Fruit fly (Drosophila melanogaster) whole organism, adult: ENCODE data around the gene ND-B18.
A peak's percentile ranks its signal among the peaks of the same experiment; 100 is the strongest.

Experiments
- CG11617 ChIP-seq: fragments of 200-800 bp; sonication (Bioruptor generic); optimal IDR thresholded peaks from 2 replicates; lab custom pipeline; 2017; ENCODE audit warnings: mild to moderate bottlenecking, missing biosample characterization, missing genetic modification reagents, missing genetic modification characterization
- CG12768 ChIP-seq: fragments of 200-800 bp; sonication (Bioruptor generic); optimal IDR thresholded peaks from 2 replicates; lab custom pipeline; 2017; ENCODE audit warnings: missing biosample characterization, missing genetic modification characterization, mild to moderate bottlenecking, moderate library complexity, missing genetic modification reagents
- CG14711 ChIP-seq: fragments of 200-800 bp; sonication (Bioruptor generic); optimal IDR thresholded peaks from 2 replicates; lab custom pipeline; 2018; ENCODE audit warnings: missing biosample characterization, mild to moderate bottlenecking, missing genetic modification characterization, moderate library complexity
- CG1620 ChIP-seq: fragments of 200-800 bp; sonication (Bioruptor generic); optimal IDR thresholded peaks from 2 replicates; lab custom pipeline; 2016; ENCODE audit warnings: missing biosample characterization, missing genetic modification characterization
- CG33017 ChIP-seq: fragments of 200-800 bp; sonication (Bioruptor generic); optimal IDR thresholded peaks from 2 replicates; lab custom pipeline; 2018; ENCODE audit warnings: missing biosample characterization, mild to moderate bottlenecking, missing genetic modification characterization, moderate library complexity
- CG5204 ChIP-seq: fragments of 200-800 bp; sonication (Bioruptor generic); optimal IDR thresholded peaks from 2 replicates; lab custom pipeline; 2016; ENCODE audit warnings: missing biosample characterization, missing genetic modification characterization
- CG7045 ChIP-seq: fragments of 200-800 bp; sonication (Bioruptor generic); optimal IDR thresholded peaks from 2 replicates; lab custom pipeline; 2017; ENCODE audit warnings: missing biosample characterization, mild to moderate bottlenecking, missing genetic modification characterization
- CG7101 ChIP-seq: fragments of 200-800 bp; sonication (Bioruptor generic); optimal IDR thresholded peaks from 2 replicates; lab custom pipeline; 2018; ENCODE audit warnings: missing biosample characterization, mild to moderate bottlenecking, missing genetic modification characterization, moderate library complexity
- Clk ChIP-seq: fragments of 200-800 bp; sonication (Bioruptor generic); optimal IDR thresholded peaks from 2 replicates; lab custom pipeline; 2017; ENCODE audit warnings: missing biosample characterization, missing genetic modification characterization
- Crg-1 ChIP-seq: fragments of 200-800 bp; sonication (Bioruptor generic); optimal IDR thresholded peaks from 2 replicates; lab custom pipeline; 2016; ENCODE audit warnings: missing biosample characterization, missing genetic modification characterization
- Hr96 ChIP-seq: fragments of 200-800 bp; sonication (Bioruptor generic); optimal IDR thresholded peaks from 2 replicates; lab custom pipeline; 2016; ENCODE audit warnings: missing biosample characterization, missing genetic modification characterization
- Mnt ChIP-seq: fragments of 200-800 bp; sonication (Bioruptor generic); optimal IDR thresholded peaks from 2 replicates; lab custom pipeline; 2016; ENCODE audit warnings: missing biosample characterization, mild to moderate bottlenecking, missing genetic modification characterization
- bab1 ChIP-seq: fragments of 200-800 bp; sonication (Bioruptor generic); optimal IDR thresholded peaks from 3 replicates; lab custom pipeline; 2019; ENCODE audit warnings: missing biosample characterization, mild to moderate bottlenecking, missing genetic modification characterization, moderate library complexity
- cic ChIP-seq: fragments of 200-800 bp; sonication (Bioruptor generic); optimal IDR thresholded peaks from 2 replicates; lab custom pipeline; 2017; ENCODE audit warnings: missing biosample characterization, mild to moderate bottlenecking, missing genetic modification characterization, moderate library complexity
- cnc ChIP-seq, 2 experiments: fragments of >200 bp; optimal IDR thresholded peaks; 2 replicates each; lab custom pipeline; 2017
- kay ChIP-seq: fragments of 200-800 bp; sonication (Bioruptor generic); peaks from one replicate; lab custom pipeline; 2016; ENCODE audit warnings: missing biosample characterization, missing genetic modification characterization, borderline replicate concordance
- ovo ChIP-seq: fragments of 200-800 bp; sonication (Bioruptor generic); optimal IDR thresholded peaks from 2 replicates; lab custom pipeline; 2016; ENCODE audit warnings: missing biosample characterization, missing genetic modification characterization
- pad ChIP-seq: fragments of 200-800 bp; sonication (Bioruptor generic); optimal IDR thresholded peaks from 3 replicates; lab custom pipeline; 2017; ENCODE audit warnings: missing biosample characterization, missing genetic modification characterization, mild to moderate bottlenecking, moderate library complexity, missing genetic modification reagents
- tj ChIP-seq: fragments of 200-800 bp; sonication (Bioruptor generic); optimal IDR thresholded peaks from 3 replicates; lab custom pipeline; 2017; ENCODE audit warnings: missing biosample characterization, mild to moderate bottlenecking, missing genetic modification characterization, moderate library complexity
- toe ChIP-seq: fragments of 200-800 bp; sonication (Bioruptor generic); optimal IDR thresholded peaks from 2 replicates; lab custom pipeline; 2016; ENCODE audit warnings: missing biosample characterization, missing genetic modification characterization

Gene ND-B18

dm6 chrX:15063404-15064062 lies at the start of gene ND-B18, which contains the start of gene hiw:
TSS of gene ND-B18 (plus strand) at chrX:15063733.
TSS of gene hiw (minus strand) at chrX:15063429.
- no peak for TF ChIP-seq toe (GFP tag; lab: Kevin White, UChicago)
- no peak for TF ChIP-seq CG33017 (tag; lab: Kevin White, UChicago)
- peak; percentile 80 for TF ChIP-seq bab1 (GFP tag; lab: Kevin White, UChicago)
- peak; percentile 42 for TF ChIP-seq ovo (GFP tag; lab: Kevin White, UChicago)
- TF ChIP-seq CG7045 (GFP tag; lab: Kevin White, UChicago), result no peak
- TF ChIP-seq CG11617, result peak; percentile 12
- TF ChIP-seq CG5204, result peak; percentile 17
- TF ChIP-seq Crg-1 (GFP tag; lab: Kevin White, UChicago), result peak; percentile 74
- TF ChIP-seq CG1620 (GFP tag; lab: Kevin White, UChicago), result peak; percentile 74
- TF ChIP-seq kay (GFP tag; lab: Kevin White, UChicago), result no peak
- no peak for TF ChIP-seq Hr96 (GFP tag; lab: Kevin White, UChicago)
- peak; percentile 37 for TF ChIP-seq CG14711 (tag; lab: Kevin White, UChicago)
- TF ChIP-seq tj (GFP tag; lab: Kevin White, UChicago), result peak; percentile 67
- TF ChIP-seq pad (GFP tag; lab: Kevin White, UChicago), result peak; percentile 60
- TF ChIP-seq cnc (optimal IDR thresholded peaks at IDR 0.05; lab: Kevin White, UChicago), result no peak
- TF ChIP-seq CG12768 (GFP tag; lab: Kevin White, UChicago), result no peak
- no peak for TF ChIP-seq cic (GFP tag; lab: Kevin White, UChicago)
- TF ChIP-seq CG7101 (tag; lab: Kevin White, UChicago), result peak; percentile 51
- TF ChIP-seq Mnt (GFP tag; lab: Kevin White, UChicago), result peak; percentile 53
- TF ChIP-seq Clk (GFP tag; lab: Kevin White, UChicago), result no peak

- no peak for TF ChIP-seq CG12768 (GFP tag; lab: Kevin White, UChicago)
- no peak for TF ChIP-seq cic (GFP tag; lab: Kevin White, UChicago)
- no peak for TF ChIP-seq bab1 (GFP tag; lab: Kevin White, UChicago)
- TF ChIP-seq ovo (GFP tag; lab: Kevin White, UChicago), result no peak
- TF ChIP-seq toe (GFP tag; lab: Kevin White, UChicago), result no peak
- no peak for TF ChIP-seq Hr96 (GFP tag; lab: Kevin White, UChicago)
- no peak for TF ChIP-seq CG11617
Observed at dm6 chrX:15019413-15019812, 44.1 kb upstream of the ND-B18 start.

DNA sequence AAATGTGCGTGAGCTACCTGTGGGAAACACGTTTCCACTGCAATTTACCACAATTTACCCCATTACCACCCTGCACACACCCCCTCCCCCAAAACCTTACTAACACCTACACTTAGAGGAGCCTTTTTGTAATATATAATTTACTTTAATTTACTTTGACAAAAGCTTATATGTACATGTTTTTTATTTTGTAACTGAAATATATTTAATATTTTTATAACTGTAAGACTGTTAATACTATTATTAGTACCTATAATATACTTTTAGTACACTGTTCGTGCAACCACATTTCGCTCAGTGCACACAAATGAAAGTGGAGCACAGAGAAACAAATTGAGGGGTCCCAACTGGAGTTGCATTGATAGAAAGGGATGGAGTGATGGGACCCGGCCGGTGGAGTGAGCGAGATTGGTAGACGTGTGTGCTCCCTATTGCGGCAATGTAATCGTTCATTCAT lies 42.5 kb upstream of the ND-B18 start:
- TF ChIP-seq pad (GFP tag; lab: Kevin White, UChicago), result no peak
- TF ChIP-seq CG7045 (GFP tag; lab: Kevin White, UChicago), result no peak

- TF ChIP-seq CG12768 (GFP tag; lab: Kevin White, UChicago) (no peak), CG11617 (no peak), CG5204 (peak; percentile 10), Clk (GFP tag; lab: Kevin White, UChicago) (no peak), pad (GFP tag; lab: Kevin White, UChicago) (no peak), bab1 (GFP tag; lab: Kevin White, UChicago) (peak; percentile 76), Mnt (GFP tag; lab: Kevin White, UChicago) (no peak), Crg-1 (GFP tag; lab: Kevin White, UChicago) (no peak), toe (GFP tag; lab: Kevin White, UChicago) (no peak), CG7101 (tag; lab: Kevin White, UChicago) (peak; percentile 61), cic (GFP tag; lab: Kevin White, UChicago) (no peak), Hr96 (GFP tag; lab: Kevin White, UChicago) (no peak), CG7045 (GFP tag; lab: Kevin White, UChicago) (no peak), kay (GFP tag; lab: Kevin White, UChicago) (peak; percentile 20), cnc (optimal IDR thresholded peaks at IDR 0.05; lab: Kevin White, UChicago) (no peak), CG1620 (GFP tag; lab: Kevin White, UChicago) (no peak), tj (GFP tag; lab: Kevin White, UChicago) (no peak), CG14711 (tag; lab: Kevin White, UChicago) (peak; percentile 37), CG33017 (tag; lab: Kevin White, UChicago) (peak; percentile 34), ovo (GFP tag; lab: Kevin White, UChicago) (no peak)
Observed at dm6 chrX:15022219-15022618, 41.3 kb upstream of the ND-B18 start.

dm6 chrX:15023395-15023794 lies 40.1 kb upstream of the ND-B18 start:
- TF ChIP-seq Hr96 (GFP tag; lab: Kevin White, UChicago) (no peak), kay (GFP tag; lab: Kevin White, UChicago) (peak; percentile 88)

- no peak for TF ChIP-seq CG5204
- TF ChIP-seq Hr96 (GFP tag; lab: Kevin White, UChicago), result peak; percentile 32
- peak; percentile 82 for TF ChIP-seq CG7101 (tag; lab: Kevin White, UChicago)
- TF ChIP-seq Mnt (GFP tag; lab: Kevin White, UChicago), result peak; percentile 10
- TF ChIP-seq tj (GFP tag; lab: Kevin White, UChicago), result peak; percentile 40
- TF ChIP-seq CG11617, result peak; percentile 79
- peak; percentile 17 for TF ChIP-seq CG33017 (tag; lab: Kevin White, UChicago)
- peak; percentile 51 for TF ChIP-seq CG7045 (GFP tag; lab: Kevin White, UChicago)
- TF ChIP-seq Crg-1 (GFP tag; lab: Kevin White, UChicago), result no peak
- no peak for TF ChIP-seq kay (GFP tag; lab: Kevin White, UChicago)
- peak; percentile 37 for TF ChIP-seq ovo (GFP tag; lab: Kevin White, UChicago)
- peak; percentile 43 for TF ChIP-seq pad (GFP tag; lab: Kevin White, UChicago)
- no peak for TF ChIP-seq cnc (optimal IDR thresholded peaks at IDR 0.05; lab: Kevin White, UChicago)
- TF ChIP-seq CG1620 (GFP tag; lab: Kevin White, UChicago), result no peak
- TF ChIP-seq toe (GFP tag; lab: Kevin White, UChicago), result no peak
- no peak for TF ChIP-seq CG12768 (GFP tag; lab: Kevin White, UChicago)
- TF ChIP-seq bab1 (GFP tag; lab: Kevin White, UChicago), result peak; percentile 57
- no peak for TF ChIP-seq Clk (GFP tag; lab: Kevin White, UChicago)
- peak; percentile 59 for TF ChIP-seq CG14711 (tag; lab: Kevin White, UChicago)
- TF ChIP-seq cic (GFP tag; lab: Kevin White, UChicago), result no peak
Observed at dm6 chrX:15023826-15024545, 39.5 kb upstream of the ND-B18 start, which contains the start of gene be. TSS of gene be (plus strand) at chrX:15024436.
